Fruit fly (Drosophila melanogaster) S2 (cell line): ENCODE measurements around the gene Vha68-3.

Experiments
- CG8478 ChIP-seq: fragments of >200 bp; optimal IDR thresholded peaks from 2 replicates; lab custom pipeline; 2018
- CTCF ChIP-seq, 2 experiments: fragments of >200 bp; optimal IDR thresholded peaks; 2 replicates each; lab custom pipeline; 2018

dm6 chr2L:12982107-12982506, 3.5 kb downstream of the Vha68-3 start:
- TF ChIP-seq CG8478 (lab: Kevin White, UChicago): no peak
- no peak for TF ChIP-seq CTCF (optimal IDR thresholded peaks at IDR 0.05; lab: Kevin White, UChicago)
